Worm (Caenorhabditis elegans): ENCODE measurements around the gene ZK673.2.

Gene ZK673.2

DNA sequence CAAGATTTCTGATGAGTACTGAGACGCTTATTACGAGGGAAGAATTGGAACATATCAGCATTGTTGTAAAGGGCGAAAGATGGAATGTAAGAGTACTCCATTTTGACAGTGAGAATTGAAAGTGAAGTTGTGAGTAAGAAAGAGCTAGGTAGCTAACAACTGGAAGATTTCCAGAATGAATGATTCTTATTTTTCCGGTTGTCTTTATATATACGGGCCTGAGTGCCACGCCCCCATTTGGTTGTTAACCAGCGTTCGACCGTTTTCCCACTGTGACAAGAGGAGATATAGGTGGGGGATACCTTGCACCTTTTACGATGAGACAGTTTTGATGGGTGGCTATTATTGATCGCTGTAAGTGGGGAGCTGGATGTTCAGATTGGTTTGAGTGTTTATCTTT lies 23.2 kb downstream of the ZK673.2 start, which contains the start of gene ZK666.1:
ZK666.1 (minus strand) TSS at position 101 of the 400 bp plus-strand sequence.
- TF ChIP-seq lin-13 (GFP tag; optimal IDR thresholded peaks at IDR 0.05) (no peak), nhr-111 (GFP tag; optimal IDR thresholded peaks at IDR 0.05) (no peak), php-3 (GFP tag; IDR thresholded peaks at IDR 0.05) (no peak), Y48G9A.11 (GFP tag; IDR thresholded peaks at IDR 0.05) (no peak), F37D6.2 (tag; optimal IDR thresholded peaks at IDR 0.05) (no peak), ceh-32 (tag; optimal IDR thresholded peaks at IDR 0.05; ENCODE audit: poor library complexity) (no peak), unc-39 (tag; optimal IDR thresholded peaks at IDR 0.05) (no peak), ama-1 (optimal IDR thresholded peaks at IDR 0.05) (no peak), hlh-30 (tag; optimal IDR thresholded peaks at IDR 0.05; ENCODE audit: insufficient read depth) (no peak), tag-97 (GFP tag; IDR thresholded peaks at IDR 0.05) (no peak)

DNA sequence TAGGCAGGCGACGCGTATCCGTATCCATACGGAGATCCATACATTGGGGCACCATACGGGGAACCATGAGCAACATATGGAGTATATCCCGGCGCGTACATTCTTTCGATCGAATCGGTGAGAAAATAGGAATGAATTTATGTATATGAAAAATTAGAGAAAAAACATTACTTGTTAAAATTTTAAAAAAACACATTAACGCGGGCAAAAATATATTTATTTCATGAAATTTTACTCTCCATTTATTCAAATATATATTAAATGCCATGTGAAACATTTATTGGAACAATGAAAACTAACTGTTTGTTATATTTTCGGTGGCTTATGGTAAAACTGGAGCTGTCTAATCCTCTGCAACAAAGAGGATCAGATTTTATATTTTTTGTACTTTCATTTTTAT lies 23.7 kb downstream of the ZK673.2 start, which contains the start of gene ZK666.2:
ZK666.2 (minus strand) TSS at position 101 of the 400 bp plus-strand sequence.
- TF ChIP-seq mxl-3 (GFP tag; optimal IDR thresholded peaks at IDR 0.05) (no peak), F37D6.2 (tag; optimal IDR thresholded peaks at IDR 0.05) (no peak), ces-1 (GFP tag; optimal IDR thresholded peaks at IDR 0.05) (no peak), attf-4 (tag; optimal IDR thresholded peaks at IDR 0.05) (no peak), fkh-10 (GFP tag; optimal IDR thresholded peaks at IDR 0.05) (no peak), ceh-28 (tag; optimal IDR thresholded peaks at IDR 0.05) (no peak), unc-62 (GFP tag; optimal IDR thresholded peaks at IDR 0.05 in 1 of 2) (no peak), unc-62 (tag; optimal IDR thresholded peaks at IDR 0.05) (no peak), spr-1 (tag; optimal IDR thresholded peaks at IDR 0.05) (no peak), arid-1 (GFP tag; conservative IDR thresholded peaks at IDR 0.05) (no peak), nhr-102 (tag; optimal IDR thresholded peaks at IDR 0.05) (no peak), vab-7 (GFP tag; IDR thresholded peaks at IDR 0.05) (no peak), nhr-28 (tag; optimal IDR thresholded peaks at IDR 0.05) (no peak), nhr-11 (tag; optimal IDR thresholded peaks at IDR 0.05) (no peak), Y75B8A.6 (GFP tag; IDR thresholded peaks at IDR 0.05) (no peak)

DNA sequence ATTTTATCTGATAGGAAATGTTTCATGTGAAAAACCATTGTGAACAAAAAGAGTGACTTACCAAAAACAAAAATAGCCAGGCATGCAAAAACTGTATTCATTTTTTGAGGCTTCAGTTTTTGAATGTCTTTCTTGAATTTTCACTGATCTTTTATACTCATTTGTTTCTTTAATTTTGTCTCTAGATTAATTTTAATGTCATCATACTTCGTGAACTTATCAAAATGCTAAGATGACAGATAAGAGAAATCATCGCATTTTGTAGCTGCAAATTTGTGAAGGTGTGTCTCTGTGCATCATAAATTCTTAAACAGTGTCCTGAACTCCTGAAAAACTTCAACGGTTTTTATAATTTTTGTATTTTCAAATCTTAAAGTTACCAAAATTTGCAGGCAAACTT lies 28.0 kb downstream of the ZK673.2 start, which contains the start of gene clec-58:
clec-58 (minus strand) TSS at position 101 of the 400 bp plus-strand sequence.
- no peak for TF ChIP-seq mxl-3 (GFP tag; optimal IDR thresholded peaks at IDR 0.05)
- TF ChIP-seq snpc-4 (tag; optimal IDR thresholded peaks at IDR 0.05) = no peak
- no peak for TF ChIP-seq ZK337.2 (GFP tag; IDR thresholded peaks at IDR 0.05)

DNA sequence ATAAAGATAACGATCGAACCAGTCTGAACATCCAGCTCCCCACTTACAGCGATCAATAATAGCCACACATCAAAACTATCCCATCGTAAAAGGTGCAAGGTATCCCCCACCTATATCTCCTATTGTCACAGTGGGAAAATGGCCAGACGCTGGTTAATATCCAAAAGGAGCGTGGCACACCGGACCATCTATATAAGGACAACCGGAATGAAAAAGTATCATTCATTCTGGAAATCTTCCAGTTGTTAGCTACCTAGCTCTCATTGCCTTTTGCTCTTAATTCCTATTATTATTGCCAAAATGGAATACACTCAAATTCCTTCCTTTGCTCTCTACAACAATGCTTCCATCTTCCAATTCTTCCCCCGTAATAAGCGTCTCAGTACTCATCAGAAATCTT lies 28.9 kb downstream of the ZK673.2 start, which contains the start of gene ZK666.4:
ZK666.4 (plus strand) TSS at position 301 of the 400 bp plus-strand sequence.
- TF ChIP-seq Y48G9A.11 (GFP tag; IDR thresholded peaks at IDR 0.05) = no peak
- TF ChIP-seq egl-27 (tag; optimal IDR thresholded peaks at IDR 0.05) = no peak
- TF ChIP-seq nhr-76 (tag; optimal IDR thresholded peaks at IDR 0.05) = no peak
- TF ChIP-seq nhr-11 (tag; optimal IDR thresholded peaks at IDR 0.05) = no peak
- no peak for TF ChIP-seq sdz-12 (GFP tag; optimal IDR thresholded peaks at IDR 0.05)
- no peak for TF ChIP-seq mes-2 (tag; optimal IDR thresholded peaks at IDR 0.05; ENCODE audit: poor library complexity, severe bottlenecking)
- TF ChIP-seq ZK337.2 (GFP tag; IDR thresholded peaks at IDR 0.05) = no peak
- no peak for TF ChIP-seq daf-19 (GFP tag; conservative IDR thresholded peaks at IDR 0.05)
- TF ChIP-seq spr-1 (tag; optimal IDR thresholded peaks at IDR 0.05) = no peak
- TF ChIP-seq nhr-28 (tag; optimal IDR thresholded peaks at IDR 0.05) = no peak

DNA sequence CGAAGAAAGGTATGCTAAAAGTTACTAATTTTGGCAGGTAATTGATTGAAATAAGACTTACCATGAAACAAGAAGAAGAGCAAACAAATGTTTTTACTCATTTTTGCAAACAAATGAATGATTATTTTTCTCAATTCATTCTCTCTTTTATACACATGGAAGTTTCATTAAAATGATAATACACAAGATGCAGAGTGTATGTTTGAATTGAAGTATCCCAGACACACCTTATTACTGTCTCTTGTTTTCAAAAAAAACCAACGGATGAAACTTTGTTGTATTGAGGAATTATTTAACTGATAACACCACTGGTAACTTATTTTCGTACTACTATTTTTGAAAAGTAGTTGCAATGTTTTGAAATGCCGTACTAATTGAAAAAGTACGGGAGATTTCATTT lies 31.3 kb downstream of the ZK673.2 start, which contains the start of gene clec-59:
clec-59 (minus strand) TSS at position 101 of the 400 bp plus-strand sequence.
- no peak for TF ChIP-seq hmg-1.1 (GFP tag; IDR thresholded peaks at IDR 0.05)
- TF ChIP-seq dmd-9 (GFP tag; IDR thresholded peaks at IDR 0.05) = no peak
- no peak for TF ChIP-seq tra-1 (GFP tag; IDR thresholded peaks at IDR 0.05)
- no peak for TF ChIP-seq mxl-3 (GFP tag; optimal IDR thresholded peaks at IDR 0.05)
- TF ChIP-seq arid-1 (GFP tag; conservative IDR thresholded peaks at IDR 0.05) = no peak
- TF ChIP-seq saeg-2 (GFP tag; IDR thresholded peaks at IDR 0.05) = no peak
- no peak for TF ChIP-seq ces-1 (GFP tag; optimal IDR thresholded peaks at IDR 0.05)
- no peak for TF ChIP-seq F37D6.2 (tag; optimal IDR thresholded peaks at IDR 0.05)
- TF ChIP-seq egl-43 (GFP tag; IDR thresholded peaks at IDR 0.05) = no peak

All from whole organism, L4 larva.